Fruit fly (Drosophila melanogaster): ENCODE measurements around the gene repo.

repo gene

dm6 chr3R:18199885-18200249, 36.1 kb upstream of the repo start (continued):
- TF ChIP-seq da (GFP tag; optimal IDR thresholded peaks at IDR 0.05): no peak
- TF ChIP-seq CG10565 (GFP tag; optimal IDR thresholded peaks at IDR 0.05): no peak
- TF ChIP-seq CG13775 (GFP tag; optimal IDR thresholded peaks at IDR 0.05): no peak

- TF ChIP-seq Side (GFP tag; optimal IDR thresholded peaks at IDR 0.05): no peak
- TF ChIP-seq CG12236 (GFP tag; optimal IDR thresholded peaks at IDR 0.05): no peak
- TF ChIP-seq tna (GFP tag; IDR thresholded peaks at IDR 0.05; ENCODE audit: partially characterized antibody): no peak
- no peak for TF ChIP-seq gfzf (GFP tag; optimal IDR thresholded peaks at IDR 0.05)
- peak; percentile 59 for TF ChIP-seq Ets65A (GFP tag)
These were observed 27.5 kb upstream of the repo start, which contains the start of gene CG44158 for dm6 chr3R:18208479-18208878. TSS of gene CG44158 (plus strand) at chr3R:18208779.

- TF ChIP-seq kah (GFP tag; optimal IDR thresholded peaks at IDR 0.05) (no peak), corto (GFP tag; optimal IDR thresholded peaks at IDR 0.05) (no peak), CG4282 (GFP tag; optimal IDR thresholded peaks at IDR 0.05) (peak; percentile 35), CG8359 (GFP tag; optimal IDR thresholded peaks at IDR 0.05; ENCODE audit: borderline replicate concordance) (no peak), Hr51 (GFP tag; optimal IDR thresholded peaks at IDR 0.05) (peak in 1 of 2 experiments; percentile 19), CG11696 (GFP tag; IDR thresholded peaks at IDR 0.05) (no peak), cwo (GFP tag; optimal IDR thresholded peaks at IDR 0.05) (no peak), Bdp1 (GFP tag; optimal IDR thresholded peaks at IDR 0.05) (no peak), MTF-1 (GFP tag; optimal IDR thresholded peaks at IDR 0.05; ENCODE audit: borderline replicate concordance) (no peak), CG12659 (GFP tag; optimal IDR thresholded peaks at IDR 0.05) (peak; percentile 39), seq (GFP tag; IDR thresholded peaks at IDR 0.05) (no peak), CG10147 (GFP tag; optimal IDR thresholded peaks at IDR 0.05) (no peak), danr (GFP tag; IDR thresholded peaks at IDR 0.05) (no peak), CG18599 (GFP tag; optimal IDR thresholded peaks at IDR 0.05) (peak; percentile 7), MESR4 (GFP tag; optimal IDR thresholded peaks at IDR 0.05) (no peak), CG10959 (GFP tag; IDR thresholded peaks at IDR 0.05) (no peak), sr (GFP tag; IDR thresholded peaks at IDR 0.05) (no peak), Dip3 (GFP tag; optimal IDR thresholded peaks at IDR 0.05) (peak; percentile 40), Rx (GFP tag; IDR thresholded peaks at IDR 0.05) (no peak), ci (GFP tag; IDR thresholded peaks at IDR 0.05) (no peak), Deaf1 (tag; optimal IDR thresholded peaks at IDR 0.05) (no peak), CG12744 (GFP tag; optimal IDR thresholded peaks at IDR 0.05) (no peak), sima (GFP tag; optimal IDR thresholded peaks at IDR 0.05) (no peak), CG9817 (tag; optimal IDR thresholded peaks at IDR 0.05) (peak; percentile 26), fd102C (GFP tag; optimal IDR thresholded peaks at IDR 0.05) (no peak), sim (GFP tag; IDR thresholded peaks at IDR 0.05) (no peak), Usf (GFP tag; optimal IDR thresholded peaks at IDR 0.05) (no peak), CG14710 (tag; optimal IDR thresholded peaks at IDR 0.05) (no peak), CG16779 (GFP tag; IDR thresholded peaks at IDR 0.05) (no peak), phol (tag; optimal IDR thresholded peaks at IDR 0.05) (peak; percentile 37), Blimp-1 (GFP tag; optimal IDR thresholded peaks at IDR 0.05) (no peak), Lhr (GFP tag; optimal IDR thresholded peaks at IDR 0.05) (no peak), CG30020 (tag; optimal IDR thresholded peaks at IDR 0.05) (no peak), HmgD (GFP tag; optimal IDR thresholded peaks at IDR 0.05) (no peak), esg (GFP tag; conservative IDR thresholded peaks at IDR 0.05) (no peak; the same call in 1 of the 2 replicates), Abd-B (GFP tag; optimal IDR thresholded peaks at IDR 0.05) (peak; percentile 17), grau (tag; optimal IDR thresholded peaks at IDR 0.05) (no peak), jumu (GFP tag; optimal IDR thresholded peaks at IDR 0.05) (peak; percentile 8), CG12236 (GFP tag; optimal IDR thresholded peaks at IDR 0.05) (no peak), Bteb2 (GFP tag; optimal IDR thresholded peaks at IDR 0.05) (peak; percentile 23), Hand (GFP tag; optimal IDR thresholded peaks at IDR 0.05) (no peak)
These were observed 20.7 kb upstream of the repo start for dm6 chr3R:18215300-18215699.
